Fruit fly (Drosophila melanogaster): ENCODE measurements around the gene CG11438.

DNA sequence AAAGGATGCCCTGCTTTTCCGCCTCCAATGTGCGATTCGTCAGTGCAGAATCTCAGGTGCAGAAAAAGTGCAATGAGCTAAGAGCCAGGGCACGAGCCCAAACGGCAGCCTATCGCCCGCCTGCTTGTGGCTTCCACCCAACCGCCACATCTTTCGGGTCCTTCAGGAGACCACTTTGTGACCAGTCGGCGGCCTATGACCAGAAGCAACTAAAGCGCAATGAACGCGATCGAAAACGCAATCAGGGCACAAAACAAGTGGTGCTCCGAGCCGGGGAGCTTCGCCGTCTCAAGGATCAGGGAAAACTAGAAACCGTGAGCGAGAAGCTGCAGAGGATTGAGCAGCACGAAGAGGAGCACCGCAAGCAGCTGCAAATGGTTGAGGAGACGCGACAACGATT is 11.1 kb upstream of the CG11438 start, which contains the start of gene CG11449:
- TF ChIP-seq CG8478 (optimal IDR thresholded peaks at IDR 0.05) (no peak), Dll (optimal IDR thresholded peaks at IDR 0.05) (no peak), usp (GFP tag; optimal IDR thresholded peaks at IDR 0.05) (no peak)

All from whole organism.